Worm (Caenorhabditis elegans) whole organism, L2 larva: ENCODE results near the gene T11G6.2.

ENCODE experiments used
- C34F6.9 ChIP-seq: fragments of 150-350 bp; optimal IDR thresholded peaks from 2 replicates; lab custom pipeline; 2014; ENCODE audit warnings: missing biosample characterization, missing genetic modification characterization
- F13H6.1 ChIP-seq: sonication (generic microtip); optimal IDR thresholded peaks from 2 replicates; lab custom pipeline; 2016; ENCODE audit warnings: missing genetic modification characterization, missing compliant biosample characterization
- Y55F3AM.14 ChIP-seq: fragments of 200-800 bp; sonication (Bioruptor generic); optimal IDR thresholded peaks from 2 replicates; lab custom pipeline; 2018; ENCODE audit warnings: mild to moderate bottlenecking, missing genetic modification characterization, missing compliant biosample characterization
- ama-1 ChIP-seq: fragments of 150-350 bp; optimal IDR thresholded peaks from 2 replicates; lab custom pipeline; 2018; ENCODE audit warnings: inconsistent platforms
- blmp-1 ChIP-seq: sonication (generic microtip); optimal IDR thresholded peaks from 2 replicates; lab custom pipeline; 2017; ENCODE audit warnings: missing genetic modification characterization, mild to moderate bottlenecking, missing compliant biosample characterization, antibody characterized with exemption, moderate library complexity; ENCODE audit not compliant: insufficient read depth
- ceh-82 ChIP-seq: fragments of 150-350 bp; optimal IDR thresholded peaks from 2 replicates; lab custom pipeline; 2014; ENCODE audit warnings: missing biosample characterization, missing genetic modification characterization
- crh-2 ChIP-seq: sonication (generic microtip); optimal IDR thresholded peaks from 2 replicates; lab custom pipeline; 2017; ENCODE audit warnings: missing biosample characterization, missing genetic modification characterization
- elt-1 ChIP-seq: fragments of 150-350 bp; optimal IDR thresholded peaks from 2 replicates; lab custom pipeline; 2014; ENCODE audit warnings: missing biosample characterization, missing genetic modification characterization
- fos-1 ChIP-seq: fragments of 150-350 bp; optimal IDR thresholded peaks from 2 replicates; lab custom pipeline; 2014; ENCODE audit warnings: missing biosample characterization, missing genetic modification characterization
- gmeb-1 ChIP-seq: fragments of 150-350 bp; optimal IDR thresholded peaks from 2 replicates; lab custom pipeline; 2014; ENCODE audit warnings: missing biosample characterization, missing genetic modification characterization
- lin-13 ChIP-seq: fragments of 150-350 bp; optimal IDR thresholded peaks from 2 replicates; lab custom pipeline; 2014; ENCODE audit warnings: missing biosample characterization, missing genetic modification reagents, missing genetic modification characterization
- lin-39 ChIP-seq: fragments of 150-350 bp; optimal IDR thresholded peaks from 2 replicates; lab custom pipeline; 2014; ENCODE audit warnings: missing biosample characterization, missing genetic modification reagents, missing genetic modification characterization
- lsy-2 ChIP-seq, 2 experiments: fragments of 150-350 bp in 1 of 2; sonication (generic microtip) in 1 of 2; optimal IDR thresholded peaks; 2 replicates each; lab custom pipeline; 2014 to 2017; ENCODE audit warnings: missing biosample characterization in 2 of 2, missing genetic modification characterization in 2 of 2
- mab-5 ChIP-seq: fragments of 150-350 bp; optimal IDR thresholded peaks from 2 replicates; lab custom pipeline; 2014; ENCODE audit warnings: missing biosample characterization, missing genetic modification characterization
- mbf-1 ChIP-seq: sonication (generic microtip); optimal IDR thresholded peaks from 2 replicates; lab custom pipeline; 2017; ENCODE audit warnings: missing biosample characterization, missing genetic modification characterization
- mdl-1 ChIP-seq, 2 experiments: fragments of 150-350 bp in 1 of 2; sonication (generic microtip) in 1 of 2; optimal IDR thresholded peaks; 2 replicates each; lab custom pipeline; 2017; ENCODE audit warnings: missing biosample characterization in 2 of 2, missing genetic modification characterization in 2 of 2
- nhr-11 ChIP-seq: fragments of 150-350 bp; optimal IDR thresholded peaks from 2 replicates; lab custom pipeline; 2014; ENCODE audit warnings: missing biosample characterization, missing genetic modification characterization
- nhr-12 ChIP-seq: fragments of 150-350 bp; optimal IDR thresholded peaks from 2 replicates; lab custom pipeline; 2014; ENCODE audit warnings: missing biosample characterization, missing genetic modification characterization
- nhr-129 ChIP-seq: fragments of 150-350 bp; optimal IDR thresholded peaks from 2 replicates; lab custom pipeline; 2014; ENCODE audit warnings: missing biosample characterization, missing genetic modification characterization
- peb-1 ChIP-seq: fragments of 150-350 bp; optimal IDR thresholded peaks from 2 replicates; lab custom pipeline; 2014; ENCODE audit warnings: missing biosample characterization, missing genetic modification characterization
- sem-4 ChIP-seq: fragments of 150-350 bp; optimal IDR thresholded peaks from 2 replicates; lab custom pipeline; 2014; ENCODE audit warnings: missing biosample characterization, missing genetic modification reagents, missing genetic modification characterization
- skn-1 ChIP-seq: sonication (generic microtip); optimal IDR thresholded peaks from 2 replicates; lab custom pipeline; 2017; ENCODE audit warnings: missing biosample characterization, missing genetic modification characterization
- sma-3 ChIP-seq: sonication (generic microtip); optimal IDR thresholded peaks from 2 replicates; lab custom pipeline; 2016; ENCODE audit warnings: missing genetic modification reagents, missing genetic modification characterization, missing compliant biosample characterization
- sma-9 ChIP-seq, 2 experiments: fragments of 150-350 bp in 1 of 2; sonication (generic microtip) in 1 of 2; optimal IDR thresholded peaks; 2 replicates each; lab custom pipeline; 2014 to 2016; ENCODE audit warnings: missing genetic modification characterization in 2 of 2, mild to moderate bottlenecking in 1 of 2, missing biosample characterization in 1 of 2, missing compliant biosample characterization in 1 of 2, missing genetic modification reagents in 1 of 2, moderate library complexity in 1 of 2
- snpc-4 ChIP-seq: fragments of 150-350 bp; optimal IDR thresholded peaks from 2 replicates; lab custom pipeline; 2014; ENCODE audit warnings: missing biosample characterization, missing genetic modification characterization
- unc-55 ChIP-seq: fragments of 150-350 bp; sonication (generic microtip); optimal IDR thresholded peaks from 3 replicates; lab custom pipeline; 2014; ENCODE audit warnings: missing biosample characterization, missing genetic modification reagents, missing genetic modification characterization
- unc-62 ChIP-seq: fragments of 150-350 bp; optimal IDR thresholded peaks from 2 replicates; lab custom pipeline; 2014; ENCODE audit warnings: missing biosample characterization, missing genetic modification reagents, missing genetic modification characterization
- zag-1 ChIP-seq: fragments of 150-350 bp; optimal IDR thresholded peaks from 2 replicates; lab custom pipeline; 2014; ENCODE audit warnings: missing biosample characterization, missing genetic modification characterization
- ztf-1 ChIP-seq: fragments of 200-800 bp; sonication (Bioruptor generic); conservative IDR thresholded peaks from 2 replicates; pipeline ENCODE4 v1.3.6; 2022; ENCODE audit warnings: missing genetic modification characterization, missing compliant biosample characterization
- ztf-4 ChIP-seq: fragments of 150-350 bp; optimal IDR thresholded peaks from 2 replicates; lab custom pipeline; 2014; ENCODE audit warnings: missing biosample characterization, missing genetic modification characterization

The T11G6.2 gene

ce11 chrIV:10812099-10812498 is 46.2 kb downstream of the T11G6.2 start, which contains the start of gene miz-1:
miz-1 (plus strand) TSS chrIV:10812399.
- TF ChIP-seq Y55F3AM.14 (GFP tag; lab: Kevin White, UChicago) (no peak), blmp-1 (tag; lab: Kevin White, UChicago) (no peak), lin-13 (GFP tag; lab: Kevin White, UChicago) (no peak), ceh-82 (tag; lab: Kevin White, UChicago) (no peak), crh-2 (tag; lab: Kevin White, UChicago) (no peak), skn-1 (tag; lab: Kevin White, UChicago) (no peak), nhr-129 (no peak), ama-1 (no peak), ztf-1 (GFP tag; lab: Robert Waterston, UW) (no peak)

DNA sequence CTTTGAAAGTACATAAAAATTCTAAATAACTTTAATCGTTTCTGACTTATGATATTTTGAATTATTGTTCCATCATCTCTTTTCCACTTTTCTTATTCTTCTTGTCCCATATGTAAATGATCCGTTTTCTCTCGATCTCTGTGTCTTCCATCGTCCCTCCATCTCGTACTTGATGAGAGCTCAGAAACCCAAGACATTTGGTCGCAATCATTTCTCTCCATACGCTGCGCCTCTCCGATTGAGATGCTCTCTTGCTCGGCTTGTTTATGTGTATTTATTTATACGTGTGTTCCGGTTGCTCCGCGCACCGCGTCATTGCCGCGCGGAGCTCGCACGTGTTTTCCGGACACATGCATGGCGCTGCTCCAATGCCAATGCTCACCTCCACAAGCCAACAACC is 46.9 kb downstream of the T11G6.2 start:
- TF ChIP-seq C34F6.9 (no peak), lin-13 (GFP tag; lab: Kevin White, UChicago) (no peak), sem-4 (tag; lab: Kevin White, UChicago) (no peak), nhr-11 (tag; lab: Kevin White, UChicago) (no peak), mab-5 (tag; lab: Kevin White, UChicago) (no peak), gmeb-1 (no peak), peb-1 (tag; lab: Kevin White, UChicago) (no peak), sma-3 (GFP tag; lab: Kevin White, UChicago) (no peak), sma-9 (GFP tag; optimal IDR thresholded peaks at IDR 0.05; lab: Kevin White, UChicago) (no peak), sma-9 (tag; optimal IDR thresholded peaks at IDR 0.05; lab: Kevin White, UChicago) (no peak), ztf-4 (no peak), ama-1 (no peak), unc-62 (GFP tag; lab: Kevin White, UChicago) (no peak), unc-55 (GFP tag; lab: Kevin White, UChicago) (no peak), lin-39 (tag; lab: Kevin White, UChicago) (no peak), nhr-12 (tag; lab: Kevin White, UChicago) (no peak), blmp-1 (tag; lab: Kevin White, UChicago) (no peak)

DNA sequence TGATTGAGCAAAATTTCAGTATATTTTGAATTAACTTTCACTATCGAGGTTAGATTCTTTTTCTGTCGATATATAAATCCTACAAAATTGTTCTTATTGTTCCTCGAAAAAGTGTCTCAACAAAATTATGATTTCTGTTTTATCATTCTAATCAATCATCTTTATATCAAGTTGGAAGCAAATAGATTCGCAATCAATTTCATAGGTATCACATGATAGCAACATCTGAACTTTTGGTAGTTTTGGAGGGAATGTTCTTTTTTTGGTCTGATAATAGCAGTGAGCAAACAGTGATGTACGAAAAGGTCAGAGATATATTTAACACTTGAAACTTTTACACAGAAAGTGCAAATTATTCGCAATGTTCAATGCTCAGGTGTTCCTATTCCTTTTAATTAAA is 47.5 kb downstream of the T11G6.2 start:
- TF ChIP-seq lsy-2 (tag; optimal IDR thresholded peaks at IDR 0.05; lab: Kevin White, UChicago) (no peak), gmeb-1 (peak; percentile 23), nhr-11 (tag; lab: Kevin White, UChicago) (no peak), fos-1 (peak; percentile 62), elt-1 (tag; lab: Kevin White, UChicago) (no peak), mdl-1 (tag; optimal IDR thresholded peaks at IDR 0.05; lab: Kevin White, UChicago) (no peak), zag-1 (tag; lab: Kevin White, UChicago) (no peak), ama-1 (no peak), sma-9 (GFP tag; optimal IDR thresholded peaks at IDR 0.05; lab: Kevin White, UChicago) (peak; percentile 63), sma-9 (tag; optimal IDR thresholded peaks at IDR 0.05; lab: Kevin White, UChicago) (no peak), ceh-82 (tag; lab: Kevin White, UChicago) (no peak), snpc-4 (no peak), F13H6.1 (peak; percentile 5), mbf-1 (no peak), crh-2 (tag; lab: Kevin White, UChicago) (peak; percentile 30), Y55F3AM.14 (GFP tag; lab: Kevin White, UChicago) (no peak), sma-3 (GFP tag; lab: Kevin White, UChicago) (no peak), nhr-129 (no peak)
